Worm (Caenorhabditis elegans) whole organism, L1 larva: ENCODE results near the gene ttr-7.

Experiments used
- C34B4.2 ChIP-seq: sonication (generic microtip); optimal IDR thresholded peaks from 2 replicates; lab custom pipeline; 2017; ENCODE audit warnings: mild to moderate bottlenecking, missing genetic modification characterization, missing compliant biosample characterization
- lin-15B ChIP-seq: fragments of 150-350 bp; sonication (generic microtip); optimal IDR thresholded peaks from 3 replicates; lab custom pipeline; 2014; ENCODE audit warnings: missing biosample characterization, missing genetic modification characterization
- mdl-1 ChIP-seq, 2 experiments: fragments of 150-350 bp; optimal IDR thresholded peaks; 2 replicates each; lab custom pipeline; 2014 to 2017; ENCODE audit warnings: missing biosample characterization in 2 of 2, missing genetic modification characterization in 2 of 2, inconsistent platforms in 1 of 2
- nhr-19 ChIP-seq: fragments of 200-800 bp; sonication (Bioruptor generic); conservative IDR thresholded peaks from 2 replicates; pipeline ENCODE4 v1.3.6; 2022; ENCODE audit warnings: missing genetic modification characterization, missing compliant biosample characterization
- nhr-237 ChIP-seq: fragments of 150-350 bp; optimal IDR thresholded peaks from 2 replicates; lab custom pipeline; 2014; ENCODE audit warnings: missing biosample characterization, missing genetic modification characterization
- unc-98 ChIP-seq: fragments of 200-800 bp; sonication (Bioruptor generic); IDR thresholded peaks from 2 replicates; pipeline ENCODE4 v1.3.6; 2022; ENCODE audit warnings: missing genetic modification characterization, missing compliant biosample characterization
- zag-1 ChIP-seq: fragments of 150-350 bp; optimal IDR thresholded peaks from 2 replicates; lab custom pipeline; 2014; ENCODE audit warnings: missing biosample characterization, missing genetic modification characterization

DNA sequence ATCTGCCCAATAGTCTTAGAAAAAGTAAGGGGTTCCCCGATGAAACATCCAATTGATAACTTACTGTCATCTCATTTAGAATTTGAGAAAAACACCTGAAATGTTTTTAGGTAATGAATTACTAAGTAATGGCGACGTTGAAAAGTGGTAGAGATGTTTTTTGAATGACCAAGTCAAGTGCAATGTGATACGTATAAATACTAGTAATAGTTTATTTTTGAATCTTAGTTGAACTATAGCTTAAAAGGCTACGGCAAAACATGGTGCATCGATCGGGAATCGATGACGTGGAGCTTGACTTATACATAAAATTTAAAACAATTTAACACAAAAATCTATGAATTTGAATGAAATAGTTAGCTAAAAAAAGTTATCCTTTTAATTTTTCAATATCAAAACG, 3.7 kb downstream of the ttr-7 start, which contains the start of gene best-17:
- TF ChIP-seq zag-1 (tag; lab: Kevin White, UChicago) (no peak), mdl-1 (tag; optimal IDR thresholded peaks at IDR 0.05; lab: Kevin White, UChicago) (no peak), nhr-19 (GFP tag; lab: Robert Waterston, UW) (no peak), lin-15B (tag; lab: Kevin White, UChicago) (no peak), nhr-237 (tag; lab: Kevin White, UChicago) (no peak), C34B4.2 (tag; lab: Kevin White, UChicago) (no peak), unc-98 (GFP tag; lab: Robert Waterston, UW) (no peak)
